Fruit fly (Drosophila melanogaster) whole organism, pupa: Measurements from ENCODE around the gene CG13793.

ENCODE experiments used
- CG14655 ChIP-seq: fragments of 200-800 bp; sonication (Bioruptor generic); optimal IDR thresholded peaks from 3 replicates; lab custom pipeline; 2017; ENCODE audit warnings: mild to moderate bottlenecking, missing biosample characterization, missing genetic modification reagents, missing genetic modification characterization
- CG17806 ChIP-seq: fragments of 200-800 bp; sonication (Bioruptor generic); optimal IDR thresholded peaks from 2 replicates; lab custom pipeline; 2018; ENCODE audit warnings: missing biosample characterization, mild to moderate bottlenecking, missing genetic modification characterization, moderate library complexity
- CG32121 ChIP-seq: fragments of 200-800 bp; sonication (Bioruptor generic); IDR thresholded peaks from 2 replicates; pipeline ENCODE4 v1.3.6; 2022; ENCODE audit warnings: missing biosample characterization, missing genetic modification characterization
- CG34367 ChIP-seq: fragments of 200-800 bp; sonication (Bioruptor generic); optimal IDR thresholded peaks from 2 replicates; lab custom pipeline; 2018; ENCODE audit warnings: missing biosample characterization, mild to moderate bottlenecking, missing genetic modification characterization
- CG8301 ChIP-seq: fragments of 200-800 bp; sonication (Bioruptor generic); optimal IDR thresholded peaks from 2 replicates; lab custom pipeline; 2018; ENCODE audit warnings: missing biosample characterization, mild to moderate bottlenecking, missing genetic modification characterization
- CG9948 ChIP-seq: fragments of 200-800 bp; sonication (Bioruptor generic); optimal IDR thresholded peaks from 2 replicates; lab custom pipeline; 2018; ENCODE audit warnings: missing biosample characterization, mild to moderate bottlenecking, missing genetic modification characterization, moderate library complexity
- D1 ChIP-seq: fragments of 200-800 bp; sonication (Bioruptor generic); optimal IDR thresholded peaks from 2 replicates; lab custom pipeline; 2018; ENCODE audit warnings: missing biosample characterization, mild to moderate bottlenecking, missing genetic modification characterization, moderate library complexity
- EcR ChIP-seq: fragments of 200-800 bp; sonication (Bioruptor generic); optimal IDR thresholded peaks from 3 replicates; lab custom pipeline; 2019; ENCODE audit warnings: missing biosample characterization, missing genetic modification characterization, mild to moderate bottlenecking, moderate library complexity, missing genetic modification reagents

DNA sequence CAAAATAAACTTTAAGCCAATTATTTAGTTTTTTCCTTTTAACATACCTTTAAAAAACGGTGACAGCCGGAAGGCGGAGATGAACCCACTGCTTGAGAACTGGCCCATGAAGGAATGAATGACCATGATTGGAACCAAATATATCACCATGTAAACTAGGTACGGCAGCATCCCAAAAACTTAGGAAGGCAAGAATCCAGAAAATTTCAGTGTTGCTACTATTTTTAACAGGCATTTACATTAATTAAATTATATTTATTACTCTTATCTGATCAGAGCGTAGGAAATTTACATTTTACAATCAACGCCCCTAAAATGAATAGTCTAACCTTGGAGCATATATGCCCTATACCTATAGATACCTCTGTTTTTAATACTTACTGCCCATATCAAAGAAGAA is 2.8 kb upstream of the CG13793 start:
- no peak for TF ChIP-seq CG9948
- TF ChIP-seq CG14655 (GFP tag; lab: Kevin White, UChicago): no peak
- no peak for TF ChIP-seq D1
- TF ChIP-seq CG8301 (tag; lab: Kevin White, UChicago): no peak
- TF ChIP-seq CG32121 (GFP tag; lab: Robert Waterston, UW): no peak
- TF ChIP-seq CG34367 (tag; lab: Kevin White, UChicago): no peak
- no peak for TF ChIP-seq CG17806 (tag; lab: Kevin White, UChicago)
- TF ChIP-seq EcR (GFP tag; lab: Kevin White, UChicago): no peak
